Comparison of ENCODE assay signal across 5 fruit fly cellular contexts in genomic region chr3L:2820930-2821505, dm6.
TF ChIP-seq lines count a peak whose summit lies in the region.

No protein-coding gene starts in this region.

TF ChIP-seq in whole organism, adult, 20 proteins besides CTCF, POLR2A, EP300 and RAD21 (continued from another document):
- peak; percentile 42 for TF ChIP-seq CG33017 (tag; optimal IDR thresholded peaks at IDR 0.05; lab: Kevin White, UChicago)
- TF ChIP-seq kay (GFP tag; lab: Kevin White, UChicago; ENCODE audit: borderline replicate concordance) = no peak

TF ChIP-seq in whole organism, embryonic, 481 proteins besides CTCF, POLR2A, EP300 and RAD21 (continued from another document and continues in another):
- TF ChIP-seq CG8089 (GFP tag; optimal IDR thresholded peaks at IDR 0.05; lab: Kevin White, UChicago) (no peak), ham (GFP tag; IDR thresholded peaks at IDR 0.05; lab: Robert Waterston, UW) (peak; percentile 21; the same call in 1 of the 2 replicates), CHES-1-like (GFP tag; optimal IDR thresholded peaks at IDR 0.05; lab: Kevin White, UChicago) (peak; percentile 18), ci (GFP tag; IDR thresholded peaks at IDR 0.05; lab: Robert Waterston, UW) (peak; percentile 78), Bteb2 (GFP tag; optimal IDR thresholded peaks at IDR 0.05; lab: Kevin White, UChicago) (no peak), odd (GFP tag; optimal IDR thresholded peaks at IDR 0.05; lab: Kevin White, UChicago) (no peak), dmrt99B (tag; optimal IDR thresholded peaks at IDR 0.05; lab: Kevin White, UChicago) (peak; percentile 17), bigmax (GFP tag; optimal IDR thresholded peaks at IDR 0.05; lab: Kevin White, UChicago) (peak; percentile 43), NfI (GFP tag; optimal IDR thresholded peaks at IDR 0.05; lab: Kevin White, UChicago) (peak; percentile 12), sna (GFP tag; IDR thresholded peaks at IDR 0.05; lab: Robert Waterston, UW; ENCODE audit: partially characterized antibody) (peak; percentile 64), CG13894 (tag; optimal IDR thresholded peaks at IDR 0.05; lab: Kevin White, UChicago) (peak; percentile 73), CG15514 (GFP tag; optimal IDR thresholded peaks at IDR 0.05; lab: Kevin White, UChicago) (peak; percentile 45), sqz (GFP tag; optimal IDR thresholded peaks at IDR 0.05; lab: Kevin White, UChicago) (peak; percentile 1), caup (GFP tag; optimal IDR thresholded peaks at IDR 0.05; lab: Kevin White, UChicago; ENCODE audit: severe bottlenecking) (peak; percentile 55), CG17912 (GFP tag; optimal IDR thresholded peaks at IDR 0.05; lab: Kevin White, UChicago) (peak; percentile 43), HHEX (GFP tag; optimal IDR thresholded peaks at IDR 0.05; lab: Kevin White, UChicago) (no peak), CG16863 (GFP tag; optimal IDR thresholded peaks at IDR 0.05; lab: Kevin White, UChicago) (no peak), Bgb (GFP tag; IDR thresholded peaks at IDR 0.05; lab: Robert Waterston, UW; ENCODE audit: partially characterized antibody) (peak; percentile 49; the same call in 1 of the 2 replicates), CG18011 (GFP tag; optimal IDR thresholded peaks at IDR 0.05; lab: Kevin White, UChicago) (peak; percentile 3), CG6765 (GFP tag; optimal IDR thresholded peaks at IDR 0.05; lab: Kevin White, UChicago) (peak; percentile 54), CG2678 (tag; optimal IDR thresholded peaks at IDR 0.05; lab: Kevin White, UChicago) (peak; percentile 22), Pdp1 (GFP tag; optimal IDR thresholded peaks at IDR 0.05; lab: Kevin White, UChicago) (peak in 1 of 2 experiments; percentile 48), dpn (GFP tag; optimal IDR thresholded peaks at IDR 0.05; lab: Kevin White, UChicago) (no peak), wdn (GFP tag; IDR thresholded peaks at IDR 0.05; lab: Robert Waterston, UW) (no peak), NFAT (GFP tag; IDR thresholded peaks at IDR 0.05; lab: Robert Waterston, UW) (no peak), croc (GFP tag; conservative IDR thresholded peaks at IDR 0.05; lab: Robert Waterston, UW) (no peak), CG8765 (GFP tag; IDR thresholded peaks at IDR 0.05; lab: Robert Waterston, UW) (0 out of 2 replicates have a peak, but pooled peaks have one; percentile 32), Nf-YC (tag; optimal IDR thresholded peaks at IDR 0.05; lab: Kevin White, UChicago) (peak; percentile 62), h (optimal IDR thresholded peaks at IDR 0.05; lab: Kevin White, UChicago) (no peak), ERR (GFP tag; optimal IDR thresholded peaks at IDR 0.05; lab: Kevin White, UChicago) (no peak), bsh (GFP tag; optimal IDR thresholded peaks at IDR 0.05; lab: Kevin White, UChicago) (peak in 1 of 2 experiments; percentile 96)

TF ChIP-seq in whole organism, prepupa, 60 proteins besides CTCF, POLR2A, EP300 and RAD21 (continued from another document and continues in another):
- TF ChIP-seq CG34406 (GFP tag; optimal IDR thresholded peaks at IDR 0.05; lab: Kevin White, UChicago) (peak; percentile 64), CG8119 (GFP tag; IDR thresholded peaks at IDR 0.05; lab: Robert Waterston, UW) (peak; percentile 91), CG7368 (GFP tag; optimal IDR thresholded peaks at IDR 0.05; lab: Kevin White, UChicago) (peak; percentile 47), CG6163 (GFP tag; IDR thresholded peaks at IDR 0.05; lab: Robert Waterston, UW) (peak; percentile 96), CG6276 (GFP tag; optimal IDR thresholded peaks at IDR 0.05; lab: Kevin White, UChicago) (peak; percentile 95), ss (GFP tag; optimal IDR thresholded peaks at IDR 0.05; lab: Kevin White, UChicago) (peak; percentile 99), CG8319 (GFP tag; optimal IDR thresholded peaks at IDR 0.05; lab: Kevin White, UChicago) (peak; percentile 24), spab (GFP tag; optimal IDR thresholded peaks at IDR 0.05; lab: Kevin White, UChicago) (peak; percentile 94), esn (GFP tag; optimal IDR thresholded peaks at IDR 0.05; lab: Kevin White, UChicago) (peak; percentile 45), svp (GFP tag; lab: Kevin White, UChicago) (peak; percentile 81), eg (GFP tag; IDR thresholded peaks at IDR 0.05; lab: Robert Waterston, UW) (peak; percentile 93), lz (GFP tag; optimal IDR thresholded peaks at IDR 0.05; lab: Kevin White, UChicago) (no peak), Ets21C (GFP tag; optimal IDR thresholded peaks at IDR 0.05; lab: Kevin White, UChicago) (no peak), CG31627 (GFP tag; optimal IDR thresholded peaks at IDR 0.05; lab: Kevin White, UChicago) (no peak), Sox102F (GFP tag; optimal IDR thresholded peaks at IDR 0.05; lab: Kevin White, UChicago) (peak; percentile 77), CG8632 (GFP tag; optimal IDR thresholded peaks at IDR 0.05; lab: Kevin White, UChicago) (peak; percentile 49), Met (GFP tag; optimal IDR thresholded peaks at IDR 0.05; lab: Kevin White, UChicago) (peak; percentile 51), topi (GFP tag; optimal IDR thresholded peaks at IDR 0.05; lab: Kevin White, UChicago) (peak; percentile 54), fd59A (GFP tag; optimal IDR thresholded peaks at IDR 0.05; lab: Kevin White, UChicago) (peak; percentile 64), fd85E (GFP tag; optimal IDR thresholded peaks at IDR 0.05; lab: Kevin White, UChicago) (peak; percentile 70), dac (GFP tag; optimal IDR thresholded peaks at IDR 0.05; lab: Kevin White, UChicago) (peak; percentile 43), CG10631 (GFP tag; optimal IDR thresholded peaks at IDR 0.05; lab: Kevin White, UChicago) (peak; percentile 32), CG10669 (GFP tag; optimal IDR thresholded peaks at IDR 0.05; lab: Kevin White, UChicago) (peak; percentile 86), fkh (GFP tag; optimal IDR thresholded peaks at IDR 0.05; lab: Kevin White, UChicago) (peak; percentile 70), Eip93F (GFP tag; optimal IDR thresholded peaks at IDR 0.05; lab: Kevin White, UChicago) (peak; percentile 16), Hr39 (GFP tag; optimal IDR thresholded peaks at IDR 0.05; lab: Kevin White, UChicago) (no peak), CG1621 (tag; optimal IDR thresholded peaks at IDR 0.05; lab: Kevin White, UChicago) (peak; percentile 92), Hr38 (GFP tag; optimal IDR thresholded peaks at IDR 0.05; lab: Kevin White, UChicago) (no peak), CG11762 (GFP tag; optimal IDR thresholded peaks at IDR 0.05; lab: Kevin White, UChicago; ENCODE audit: insufficient read depth) (peak; percentile 56), cyc (GFP tag; optimal IDR thresholded peaks at IDR 0.05; lab: Kevin White, UChicago) (no peak), Blimp-1 (GFP tag; optimal IDR thresholded peaks at IDR 0.05; lab: Kevin White, UChicago) (peak; percentile 23), Lpt (GFP tag; optimal IDR thresholded peaks at IDR 0.05; lab: Kevin White, UChicago) (peak; percentile 81), Eip78C (GFP tag; lab: Kevin White, UChicago) (peak; percentile 89), CG11902 (GFP tag; optimal IDR thresholded peaks at IDR 0.05; lab: Kevin White, UChicago) (no peak)

TF ChIP-seq in whole organism, pupa, 21 proteins besides CTCF, POLR2A, EP300 and RAD21 (continued from another document):
- TF ChIP-seq CG13204 (GFP tag; optimal IDR thresholded peaks at IDR 0.05; lab: Kevin White, UChicago) (peak; percentile 98), EcR (GFP tag; optimal IDR thresholded peaks at IDR 0.05; lab: Kevin White, UChicago) (peak; percentile 92)

TF ChIP-seq in whole organism, wandering third instar larva, 38 proteins besides CTCF, POLR2A, EP300 and RAD21 (continued from another document):
- TF ChIP-seq woc (GFP tag; optimal IDR thresholded peaks at IDR 0.05; lab: Kevin White, UChicago) (no peak), Hnf4 (GFP tag; optimal IDR thresholded peaks at IDR 0.05; lab: Kevin White, UChicago) (no peak), fru (GFP tag; optimal IDR thresholded peaks at IDR 0.05; lab: Kevin White, UChicago) (peak; percentile 58), HLH106 (tag; optimal IDR thresholded peaks at IDR 0.05; lab: Kevin White, UChicago) (no peak), CrebA (GFP tag; optimal IDR thresholded peaks at IDR 0.05; lab: Kevin White, UChicago; ENCODE audit: borderline replicate concordance) (peak; percentile 73), CG32264 (GFP tag; optimal IDR thresholded peaks at IDR 0.05; lab: Kevin White, UChicago) (peak; percentile 9), h (GFP tag; optimal IDR thresholded peaks at IDR 0.05; lab: Kevin White, UChicago) (peak; percentile 44), Vsx2 (GFP tag; optimal IDR thresholded peaks at IDR 0.05; lab: Kevin White, UChicago; ENCODE audit: partially characterized antibody) (peak; percentile 88), Hr83 (GFP tag; optimal IDR thresholded peaks at IDR 0.05; lab: Kevin White, UChicago; ENCODE audit: poor library complexity, severe bottlenecking) (peak; percentile 63), usp (GFP tag; optimal IDR thresholded peaks at IDR 0.05; lab: Kevin White, UChicago) (no peak), foxo (GFP tag; optimal IDR thresholded peaks at IDR 0.05; lab: Kevin White, UChicago) (peak; percentile 2 to 11), Hr78 (GFP tag; optimal IDR thresholded peaks at IDR 0.05; lab: Kevin White, UChicago) (no peak), Mio (GFP tag; optimal IDR thresholded peaks at IDR 0.05; lab: Kevin White, UChicago) (no peak), dmrt93B (GFP tag; optimal IDR thresholded peaks at IDR 0.05; lab: Kevin White, UChicago) (no peak), Rel (GFP tag; optimal IDR thresholded peaks at IDR 0.05; lab: Kevin White, UChicago) (peak; percentile 82), Rel (tag; optimal IDR thresholded peaks at IDR 0.05; lab: Kevin White, UChicago) (peak; percentile 37), Dfd (GFP tag; optimal IDR thresholded peaks at IDR 0.05; lab: Kevin White, UChicago) (no peak)
